Worm (Caenorhabditis elegans) whole organism, late embryonic: Measurements from ENCODE around the gene clec-19.

Experiments used
- C08G9.2 ChIP-seq: sonication (generic microtip); optimal IDR thresholded peaks from 2 replicates; lab custom pipeline; 2016; ENCODE audit warnings: mild to moderate bottlenecking, missing genetic modification characterization, moderate library complexity, missing compliant biosample characterization
- F13H6.1 ChIP-seq: sonication (generic microtip); optimal IDR thresholded peaks from 2 replicates; lab custom pipeline; 2016; ENCODE audit warnings: missing genetic modification characterization, missing compliant biosample characterization
- K02D7.2 ChIP-seq: sonication (generic microtip); optimal IDR thresholded peaks from 2 replicates; lab custom pipeline; 2017; ENCODE audit warnings: mild to moderate bottlenecking, missing genetic modification characterization, missing compliant biosample characterization
- ama-1 ChIP-seq: fragments of 150-350 bp; optimal IDR thresholded peaks from 2 replicates; lab custom pipeline; 2014
- dve-1 ChIP-seq: sonication (generic microtip); optimal IDR thresholded peaks from 2 replicates; lab custom pipeline; 2017; ENCODE audit warnings: antibody characterized with exemption, mild to moderate bottlenecking, missing genetic modification characterization, missing compliant biosample characterization
- fkh-10 ChIP-seq: fragments of 150-350 bp; optimal IDR thresholded peaks from 2 replicates; lab custom pipeline; 2014; ENCODE audit warnings: missing biosample characterization, missing genetic modification reagents, missing genetic modification characterization
- hlh-13 ChIP-seq: fragments of 200-800 bp; sonication (Bioruptor generic); optimal IDR thresholded peaks from 2 replicates; lab custom pipeline; 2018; ENCODE audit warnings: mild to moderate bottlenecking, missing genetic modification characterization, missing compliant biosample characterization
- nhr-11 ChIP-seq: fragments of 150-350 bp; optimal IDR thresholded peaks from 2 replicates; lab custom pipeline; 2014; ENCODE audit warnings: missing biosample characterization, missing genetic modification characterization
- pha-4 ChIP-seq: fragments of 150-350 bp; optimal IDR thresholded peaks from 2 replicates; lab custom pipeline; 2018; ENCODE audit warnings: missing biosample characterization, missing genetic modification reagents, missing genetic modification characterization
- pqm-1 ChIP-seq: sonication (generic microtip); optimal IDR thresholded peaks from 2 replicates; lab custom pipeline; 2016; ENCODE audit warnings: missing genetic modification characterization, missing compliant biosample characterization
- sdc-2 ChIP-seq: sonication (generic microtip); optimal IDR thresholded peaks from 2 replicates; lab custom pipeline; 2016; ENCODE audit warnings: missing genotype, missing genetic modification characterization, missing compliant biosample characterization
- sox-4 ChIP-seq: sonication (generic microtip); optimal IDR thresholded peaks from 2 replicates; lab custom pipeline; 2017; ENCODE audit warnings: mild to moderate bottlenecking, missing genetic modification characterization, inconsistent platforms, missing compliant biosample characterization
- unc-55 ChIP-seq: sonication (generic microtip); optimal IDR thresholded peaks from 2 replicates; lab custom pipeline; 2017; ENCODE audit warnings: missing biosample characterization, missing genetic modification reagents, missing genetic modification characterization

- TF ChIP-seq fkh-10 (GFP tag; lab: Kevin White, UChicago) (no peak), C08G9.2 (no peak), dve-1 (tag; lab: Kevin White, UChicago) (no peak), nhr-11 (tag; lab: Kevin White, UChicago) (no peak), F13H6.1 (tag; lab: Kevin White, UChicago) (no peak), hlh-13 (GFP tag; lab: Kevin White, UChicago) (no peak), K02D7.2 (no peak), sox-4 (tag; lab: Kevin White, UChicago) (no peak), pqm-1 (tag; lab: Kevin White, UChicago) (no peak), unc-55 (no peak), pha-4 (tag; lab: Kevin White, UChicago) (no peak), sdc-2 (tag; lab: Kevin White, UChicago) (no peak), ama-1 (lab: Kevin White, UChicago) (no peak)
These were observed at the start of gene clec-19 for ce11 chrII:1744183-1744582.
